Worm (Caenorhabditis elegans): Measurements from ENCODE around the gene asp-12.
A peak's percentile ranks its signal among the peaks of the same experiment; 100 is the strongest.

ce11 chrV:8230056-8230455 lies 39.0 kb upstream of the asp-12 start:
- no peak for TF ChIP-seq nhr-28 (tag; optimal IDR thresholded peaks at IDR 0.05)
- no peak for TF ChIP-seq skn-1 (tag; optimal IDR thresholded peaks at IDR 0.05)
- TF ChIP-seq ceh-82 (tag; optimal IDR thresholded peaks at IDR 0.05): no peak
- TF ChIP-seq fkh-10 (GFP tag; optimal IDR thresholded peaks at IDR 0.05): no peak
- TF ChIP-seq snpc-4 (tag; optimal IDR thresholded peaks at IDR 0.05): peak; percentile 62
- no peak for TF ChIP-seq nhr-77 (tag; optimal IDR thresholded peaks at IDR 0.05)
- TF ChIP-seq lsy-12 (tag; optimal IDR thresholded peaks at IDR 0.05): no peak
- TF ChIP-seq lin-39 (tag; optimal IDR thresholded peaks at IDR 0.05): no peak
